Fruit fly (Drosophila melanogaster) whole organism, embryonic: Measurements from ENCODE around the gene Prim2.

Source experiments
- Abd-B ChIP-seq: fragments of 200-800 bp; sonication (Bioruptor generic); optimal IDR thresholded peaks from 2 replicates; lab custom pipeline; 2018; ENCODE audit warnings: missing biosample characterization, mild to moderate bottlenecking, missing genetic modification characterization, moderate library complexity
- Adf1 ChIP-seq: fragments of 200-800 bp; sonication (Bioruptor generic); IDR thresholded peaks from 2 replicates; pipeline ENCODE4 v1.3.6; 2022; ENCODE audit warnings: missing biosample characterization, missing genetic modification characterization
- CG13624 ChIP-seq: fragments of 200-800 bp; sonication (Bioruptor generic); optimal IDR thresholded peaks from 2 replicates; lab custom pipeline; 2016; ENCODE audit warnings: missing biosample characterization, missing genetic modification characterization
- CG15011 ChIP-seq: fragments of 200-800 bp; sonication (Bioruptor generic); optimal IDR thresholded peaks from 3 replicates; lab custom pipeline; 2018; ENCODE audit warnings: missing biosample characterization, mild to moderate bottlenecking, missing genetic modification characterization
- CG16813 ChIP-seq: fragments of 200-800 bp; sonication (Bioruptor generic); IDR thresholded peaks from 3 replicates; pipeline ENCODE4 v1.3.6; 2022; ENCODE audit warnings: missing biosample characterization, missing genetic modification characterization; ENCODE audit not compliant: partially characterized antibody
- CG31441 ChIP-seq: fragments of 200-800 bp; sonication (Bioruptor generic); IDR thresholded peaks from 2 replicates; pipeline ENCODE4 v1.3.6; 2022; ENCODE audit warnings: missing biosample characterization, missing genetic modification characterization
- CG3163 ChIP-seq: fragments of 200-800 bp; sonication (Bioruptor generic); optimal IDR thresholded peaks from 3 replicates; lab custom pipeline; 2016; ENCODE audit warnings: missing biosample characterization, missing genetic modification characterization
- CG32767 ChIP-seq: fragments of 200-800 bp; sonication (Bioruptor generic); IDR thresholded peaks from 2 replicates; pipeline ENCODE4 v1.3.6; 2022; ENCODE audit warnings: missing biosample characterization, missing genetic modification characterization
- CG3407 ChIP-seq: fragments of 200-800 bp; sonication (Bioruptor generic); optimal IDR thresholded peaks from 2 replicates; lab custom pipeline; 2018; ENCODE audit warnings: missing biosample characterization, mild to moderate bottlenecking, missing genetic modification characterization
- CG3847 ChIP-seq: fragments of 200-800 bp; sonication (Bioruptor generic); IDR thresholded peaks from 2 replicates; pipeline ENCODE4 v1.3.6; 2022; ENCODE audit warnings: missing biosample characterization, missing genetic modification characterization
- CG5180 ChIP-seq: fragments of 200-800 bp; sonication (Bioruptor generic); optimal IDR thresholded peaks from 3 replicates; lab custom pipeline; 2017; ENCODE audit warnings: missing biosample characterization, missing genetic modification characterization, mild to moderate bottlenecking, moderate library complexity, missing genetic modification reagents
- CG6813 ChIP-seq: fragments of 200-800 bp; sonication (Bioruptor generic); optimal IDR thresholded peaks from 2 replicates; lab custom pipeline; 2017; ENCODE audit warnings: missing biosample characterization, missing genetic modification characterization, mild to moderate bottlenecking, moderate library complexity, missing genetic modification reagents
- CG7556 ChIP-seq: fragments of 200-800 bp; sonication (Bioruptor generic); optimal IDR thresholded peaks from 2 replicates; lab custom pipeline; 2017; ENCODE audit warnings: missing biosample characterization, mild to moderate bottlenecking, missing genetic modification characterization
- CG8281 ChIP-seq: fragments of 200-800 bp; sonication (Bioruptor generic); optimal IDR thresholded peaks from 2 replicates; lab custom pipeline; 2018; ENCODE audit warnings: missing biosample characterization, mild to moderate bottlenecking, missing genetic modification characterization, moderate library complexity
- CG8944 ChIP-seq: fragments of 200-800 bp; sonication (Bioruptor generic); optimal IDR thresholded peaks from 3 replicates; lab custom pipeline; 2016; ENCODE audit warnings: missing biosample characterization, missing genetic modification characterization
- CHES-1-like ChIP-seq: fragments of 200-800 bp; sonication (Bioruptor generic); optimal IDR thresholded peaks from 2 replicates; lab custom pipeline; 2016; ENCODE audit warnings: missing biosample characterization, missing genetic modification characterization
- CTCF ChIP-seq: fragments of 200-800 bp; sonication (Bioruptor generic); optimal IDR thresholded peaks from 2 replicates; lab custom pipeline; 2017; ENCODE audit warnings: missing biosample characterization, mild to moderate bottlenecking, missing genetic modification characterization, moderate library complexity
- CoRest ChIP-seq: fragments of 200-800 bp; sonication (Bioruptor generic); optimal IDR thresholded peaks from 3 replicates; lab custom pipeline; 2018; ENCODE audit warnings: missing biosample characterization, mild to moderate bottlenecking, missing genetic modification characterization, moderate library complexity
- Dll ChIP-seq: fragments of 200-800 bp; sonication (Bioruptor generic); IDR thresholded peaks from 4 replicates; pipeline ENCODE4 v1.3.6; 2022; ENCODE audit warnings: missing biosample characterization, missing genetic modification characterization; ENCODE audit not compliant: partially characterized antibody
- Dref ChIP-seq: fragments of 200-800 bp; sonication (Bioruptor generic); IDR thresholded peaks from 2 replicates; pipeline ENCODE4 v1.3.6; 2022; ENCODE audit warnings: missing biosample characterization, missing genetic modification characterization
- E2f2 ChIP-seq: fragments of 200-800 bp; sonication (Bioruptor generic); IDR thresholded peaks from 2 replicates; pipeline ENCODE4 v1.3.6; 2022; ENCODE audit warnings: missing biosample characterization, missing genetic modification characterization
- HmgZ ChIP-seq: fragments of 200-800 bp; sonication (Bioruptor generic); optimal IDR thresholded peaks from 2 replicates; lab custom pipeline; 2018; ENCODE audit warnings: missing biosample characterization, mild to moderate bottlenecking, missing genetic modification characterization
- Hmr ChIP-seq: fragments of 200-800 bp; sonication (Bioruptor generic); optimal IDR thresholded peaks from 3 replicates; lab custom pipeline; 2017; ENCODE audit warnings: mild to moderate bottlenecking, missing biosample characterization, missing genetic modification reagents, missing genetic modification characterization
- Hmx ChIP-seq: fragments of 200-800 bp; sonication (Bioruptor generic); optimal IDR thresholded peaks from 2 replicates; lab custom pipeline; 2016; ENCODE audit warnings: missing biosample characterization, missing genetic modification characterization
- Lhr ChIP-seq: fragments of 200-800 bp; sonication (Bioruptor generic); optimal IDR thresholded peaks from 3 replicates; lab custom pipeline; 2017; ENCODE audit warnings: mild to moderate bottlenecking, missing biosample characterization, missing genetic modification reagents, missing genetic modification characterization
- Lpt ChIP-seq: fragments of >200 bp; optimal IDR thresholded peaks from 2 replicates; lab custom pipeline; 2018; ENCODE audit warnings: missing biosample characterization, missing genetic modification characterization
- NC2α ChIP-seq: fragments of 200-800 bp; sonication (Bioruptor generic); optimal IDR thresholded peaks from 2 replicates; lab custom pipeline; 2016; ENCODE audit warnings: missing biosample characterization, missing genetic modification characterization
- NFAT ChIP-seq: fragments of 200-800 bp; sonication (Bioruptor generic); IDR thresholded peaks from 2 replicates; pipeline ENCODE4 v1.3.6; 2022; ENCODE audit warnings: missing biosample characterization, missing genetic modification characterization
- NK7.1 ChIP-seq: fragments of 200-800 bp; sonication (Bioruptor generic); optimal IDR thresholded peaks from 3 replicates; lab custom pipeline; 2016; ENCODE audit warnings: missing biosample characterization, missing genetic modification characterization
- Nf-YB ChIP-seq: fragments of 200-800 bp; sonication (Bioruptor generic); optimal IDR thresholded peaks from 3 replicates; lab custom pipeline; 2019; ENCODE audit warnings: missing biosample characterization, mild to moderate bottlenecking, missing genetic modification characterization, moderate library complexity
- PHDP ChIP-seq: fragments of 200-800 bp; sonication (Bioruptor generic); optimal IDR thresholded peaks from 3 replicates; lab custom pipeline; 2018; ENCODE audit warnings: missing biosample characterization, mild to moderate bottlenecking, missing genetic modification characterization, moderate library complexity
- Sox102F ChIP-seq: fragments of 200-800 bp; sonication (Bioruptor generic); optimal IDR thresholded peaks from 2 replicates; lab custom pipeline; 2018; ENCODE audit warnings: missing biosample characterization, mild to moderate bottlenecking, missing genetic modification characterization, moderate library complexity
- Xrp1 ChIP-seq: fragments of 200-800 bp; sonication (Bioruptor generic); IDR thresholded peaks from 2 replicates; pipeline ENCODE4 v1.3.6; 2022; ENCODE audit warnings: missing biosample characterization, missing genetic modification characterization
- ap ChIP-seq: fragments of 200-800 bp; sonication (Bioruptor generic); IDR thresholded peaks from 2 replicates; pipeline ENCODE4 v1.3.6; 2022; ENCODE audit warnings: missing biosample characterization, missing genetic modification characterization
- bowl ChIP-seq: fragments of 200-800 bp; sonication (Bioruptor generic); IDR thresholded peaks from 2 replicates; pipeline ENCODE4 v1.3.6; 2022; ENCODE audit warnings: missing biosample characterization, missing genetic modification characterization
- chif ChIP-seq, 2 experiments: fragments of 200-800 bp; sonication (Bioruptor generic); optimal IDR thresholded peaks; 3 replicates each; lab custom pipeline; 2016; ENCODE audit warnings: missing biosample characterization in 2 of 2, missing genetic modification characterization in 2 of 2
- danr ChIP-seq: fragments of 200-800 bp; sonication (Bioruptor generic); IDR thresholded peaks from 2 replicates; pipeline ENCODE4 v1.3.6; 2022; ENCODE audit warnings: missing biosample characterization, missing genetic modification characterization
- dm ChIP-seq: fragments of 200-800 bp; sonication (Bioruptor generic); optimal IDR thresholded peaks from 3 replicates; lab custom pipeline; 2016; ENCODE audit warnings: missing biosample characterization, missing genetic modification characterization
- ewg ChIP-seq: fragments of 200-800 bp; sonication (Bioruptor generic); optimal IDR thresholded peaks from 3 replicates; lab custom pipeline; 2017; ENCODE audit warnings: mild to moderate bottlenecking, missing biosample characterization, missing genetic modification reagents, missing genetic modification characterization
- gcm2 ChIP-seq: fragments of 200-800 bp; sonication (Bioruptor generic); optimal IDR thresholded peaks from 2 replicates; lab custom pipeline; 2016; ENCODE audit warnings: missing biosample characterization, missing genetic modification characterization
- grau ChIP-seq: fragments of 200-800 bp; optimal IDR thresholded peaks from 3 replicates; lab custom pipeline; 2019; ENCODE audit warnings: missing biosample characterization, mild to moderate bottlenecking, missing genetic modification characterization, moderate library complexity
- maf-S ChIP-seq: fragments of 200-800 bp; sonication (Bioruptor generic); optimal IDR thresholded peaks from 2 replicates; lab custom pipeline; 2016; ENCODE audit warnings: missing biosample characterization, missing genetic modification characterization
- p53 ChIP-seq: fragments of 200-800 bp; sonication (Bioruptor generic); optimal IDR thresholded peaks from 2 replicates; lab custom pipeline; 2016; ENCODE audit warnings: missing biosample characterization, missing genetic modification characterization
- pb ChIP-seq: fragments of 200-800 bp; sonication (Bioruptor generic); optimal IDR thresholded peaks from 3 replicates; lab custom pipeline; 2016; ENCODE audit warnings: missing biosample characterization, missing genetic modification characterization
- sens ChIP-seq: fragments of 200-800 bp; sonication (Bioruptor generic); peaks from one replicate; lab custom pipeline; 2016; ENCODE audit warnings: missing biosample characterization, missing genetic modification characterization
- sim ChIP-seq: fragments of 200-800 bp; sonication (Bioruptor generic); IDR thresholded peaks from 2 replicates; pipeline ENCODE4 v1.3.6; 2022; ENCODE audit warnings: missing biosample characterization, missing genetic modification characterization
- sima ChIP-seq: fragments of 200-800 bp; sonication (Bioruptor generic); optimal IDR thresholded peaks from 2 replicates; lab custom pipeline; 2016; ENCODE audit warnings: missing biosample characterization, missing genetic modification characterization
- slp2 ChIP-seq: fragments of 200-800 bp; sonication (Bioruptor generic); optimal IDR thresholded peaks from 2 replicates; lab custom pipeline; 2016; ENCODE audit warnings: missing biosample characterization, missing genetic modification characterization
- sna ChIP-seq: fragments of 200-800 bp; sonication (Bioruptor generic); IDR thresholded peaks from 2 replicates; pipeline ENCODE4 v1.3.6; 2022; ENCODE audit warnings: missing biosample characterization, missing genetic modification characterization; ENCODE audit not compliant: partially characterized antibody
- sqz ChIP-seq: fragments of 200-800 bp; sonication (Bioruptor generic); optimal IDR thresholded peaks from 3 replicates; lab custom pipeline; 2018; ENCODE audit warnings: missing biosample characterization, mild to moderate bottlenecking, missing genetic modification characterization
- zen ChIP-seq: fragments of 200-800 bp; sonication (Bioruptor generic); optimal IDR thresholded peaks from 3 replicates; lab custom pipeline; 2018; ENCODE audit warnings: missing biosample characterization, mild to moderate bottlenecking, missing genetic modification characterization, moderate library complexity

Gene Prim2

dm6 chr3L:20395257-20395909 is 34.0 kb upstream of the Prim2 start (continued):
- TF ChIP-seq Hmx (GFP tag; lab: Kevin White, UChicago): no peak
- TF ChIP-seq CG3847 (GFP tag; lab: Robert Waterston, UW): no peak
- TF ChIP-seq sim: no peak
- TF ChIP-seq Lhr: no peak
- no peak for TF ChIP-seq ap (GFP tag; lab: Robert Waterston, UW)
- TF ChIP-seq CG31441 (GFP tag; lab: Robert Waterston, UW): 0 out of 2 replicates have a peak, but pooled peaks have one; percentile 24
- no peak for TF ChIP-seq maf-S (GFP tag; lab: Kevin White, UChicago)
- TF ChIP-seq CG8281 (tag; lab: Kevin White, UChicago): peak; percentile 12
- TF ChIP-seq PHDP (tag; lab: Kevin White, UChicago): peak; percentile 27
- no peak for TF ChIP-seq Nf-YB (GFP tag; lab: Kevin White, UChicago)
- TF ChIP-seq slp2: no peak
- no peak for TF ChIP-seq ewg (GFP tag; lab: Kevin White, UChicago)
- no peak for TF ChIP-seq NC2α
- peak; percentile 52 for TF ChIP-seq sens (GFP tag; lab: Kevin White, UChicago)
- TF ChIP-seq dm (GFP tag; lab: Kevin White, UChicago): no peak
- no peak for TF ChIP-seq CG3407 (GFP tag; lab: Kevin White, UChicago)
- no peak for TF ChIP-seq CG6813 (GFP tag; lab: Kevin White, UChicago)
- no peak for TF ChIP-seq sna
- TF ChIP-seq Dref (GFP tag; lab: Robert Waterston, UW): 0 out of 2 replicates have a peak, but pooled peaks have one; percentile 15
- TF ChIP-seq CG5180 (GFP tag; lab: Kevin White, UChicago): no peak
- TF ChIP-seq CG7556: peak; percentile 51
- peak; percentile 8 for TF ChIP-seq CG8944 (GFP tag; lab: Kevin White, UChicago)
- no peak for TF ChIP-seq sima (GFP tag; lab: Kevin White, UChicago)
- TF ChIP-seq CoRest: peak; percentile 57
- TF ChIP-seq pb (GFP tag; lab: Kevin White, UChicago): no peak
- peak; percentile 29 for TF ChIP-seq NFAT (GFP tag; lab: Robert Waterston, UW)
- TF ChIP-seq CG13624 (GFP tag; lab: Kevin White, UChicago): peak; percentile 85
- no peak for TF ChIP-seq Xrp1
- TF ChIP-seq danr (GFP tag; lab: Robert Waterston, UW): no peak
- TF ChIP-seq CG3163 (GFP tag; lab: Kevin White, UChicago): peak; percentile 17
- TF ChIP-seq Abd-B (GFP tag; lab: Kevin White, UChicago): no peak
- TF ChIP-seq chif (GFP tag; optimal IDR thresholded peaks at IDR 0.05; lab: Kevin White, UChicago): peak in 1 of 2 experiments; percentile 2
- TF ChIP-seq NK7.1 (GFP tag; lab: Kevin White, UChicago): no peak
- TF ChIP-seq CG16813: no peak
- TF ChIP-seq Hmr: peak; percentile 79
- TF ChIP-seq gcm2: no peak
- no peak for TF ChIP-seq CHES-1-like (GFP tag; lab: Kevin White, UChicago)
- no peak for TF ChIP-seq zen (tag; lab: Kevin White, UChicago)
- peak; percentile 20 for TF ChIP-seq CG15011 (GFP tag; lab: Kevin White, UChicago)
- TF ChIP-seq Lpt: no peak
- no peak for TF ChIP-seq p53 (GFP tag; lab: Kevin White, UChicago)
- TF ChIP-seq Sox102F (GFP tag; lab: Kevin White, UChicago): peak; percentile 22
- no peak for TF ChIP-seq sqz (GFP tag; lab: Kevin White, UChicago)
- peak; percentile 63 for TF ChIP-seq CTCF (GFP tag; lab: Kevin White, UChicago)
- TF ChIP-seq HmgZ: peak; percentile 72
- peak; percentile 64 for TF ChIP-seq grau (tag; lab: Kevin White, UChicago)
- no peak for TF ChIP-seq CG32767 (GFP tag; lab: Robert Waterston, UW)
- no peak for TF ChIP-seq E2f2 (GFP tag; lab: Robert Waterston, UW)
- TF ChIP-seq Adf1 (GFP tag; lab: Robert Waterston, UW): peak; percentile 55
- no peak for TF ChIP-seq bowl (GFP tag; lab: Robert Waterston, UW)
- TF ChIP-seq Dll (GFP tag; lab: Robert Waterston, UW): no peak
